Worm (Caenorhabditis elegans): ENCODE results near the gene C08F1.8.

DNA sequence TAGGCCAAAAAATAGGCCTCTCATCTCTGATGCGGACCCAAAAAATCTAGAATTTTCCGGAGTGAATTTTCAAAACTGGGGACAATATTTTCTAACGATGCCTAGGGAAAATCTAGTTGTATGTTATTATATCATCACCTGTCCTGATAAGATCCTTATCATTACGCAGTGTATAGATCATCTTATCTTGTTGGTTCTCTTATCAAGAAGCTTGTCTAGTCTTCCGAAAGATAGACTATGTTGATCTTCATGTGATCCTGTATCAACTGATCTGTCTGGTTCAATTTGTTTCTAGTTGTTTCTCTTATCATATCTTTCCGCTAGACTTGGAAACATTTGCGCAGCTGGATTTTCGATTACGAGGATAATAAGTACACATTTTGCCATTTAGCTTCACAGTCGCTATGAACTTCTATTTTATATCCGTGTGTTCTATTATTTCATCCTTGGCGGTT, 42.8 kb upstream of the C08F1.8 start, which contains the start of gene C52E2.3:
- TF ChIP-seq B0336.3 (GFP tag; IDR thresholded peaks at IDR 0.05) = no peak
- TF ChIP-seq ztf-28 (GFP tag; IDR thresholded peaks at IDR 0.05) = no peak
- no peak for TF ChIP-seq madf-8 (GFP tag; conservative IDR thresholded peaks at IDR 0.05)
- no peak for TF ChIP-seq pha-4 (tag; optimal IDR thresholded peaks at IDR 0.05)
